Fruit fly (Drosophila melanogaster): Measurements from ENCODE around the gene CG1724.

CG1724 gene

dm6 chrX:21217578-21217977, 14.4 kb upstream of the CG1724 start, which contains the start of gene CG32523:
CG32523 (plus strand) TSS chrX:21217878.
- TF ChIP-seq CG43689 (GFP tag; IDR thresholded peaks at IDR 0.05): no peak
- no peak for TF ChIP-seq Ada2b (GFP tag; IDR thresholded peaks at IDR 0.05)

- TF ChIP-seq kni (GFP tag; optimal IDR thresholded peaks at IDR 0.05) (no peak), zen (tag; optimal IDR thresholded peaks at IDR 0.05) (no peak), CG11093 (GFP tag; IDR thresholded peaks at IDR 0.05) (no peak), Opbp (GFP tag; IDR thresholded peaks at IDR 0.05; ENCODE audit: partially characterized antibody) (no peak), pho (GFP tag; optimal IDR thresholded peaks at IDR 0.05) (no peak), CG13424 (tag; optimal IDR thresholded peaks at IDR 0.05) (no peak), wdn (GFP tag; IDR thresholded peaks at IDR 0.05) (no peak), dmrt11E (tag; optimal IDR thresholded peaks at IDR 0.05) (no peak), dpn (GFP tag; optimal IDR thresholded peaks at IDR 0.05) (no peak), wek (GFP tag; optimal IDR thresholded peaks at IDR 0.05) (no peak), CG2712 (tag; optimal IDR thresholded peaks at IDR 0.05) (no peak), tna (GFP tag; IDR thresholded peaks at IDR 0.05; ENCODE audit: partially characterized antibody) (no peak), CG8478 (optimal IDR thresholded peaks at IDR 0.05) (no peak), br (optimal IDR thresholded peaks at IDR 0.05) (no peak), pita (GFP tag; optimal IDR thresholded peaks at IDR 0.05) (no peak), E2f1 (GFP tag; IDR thresholded peaks at IDR 0.05) (no peak), tio (GFP tag; optimal IDR thresholded peaks at IDR 0.05) (no peak)
These were observed 10.2 kb downstream of the CG1724 start, which contains the start of gene ccb for dm6 chrX:21192953-21193352. ccb (plus strand) TSS chrX:21193253.

Data from whole organism, embryonic.